Fruit fly (Drosophila melanogaster): Measurements from ENCODE around the gene disp.

disp gene

DNA sequence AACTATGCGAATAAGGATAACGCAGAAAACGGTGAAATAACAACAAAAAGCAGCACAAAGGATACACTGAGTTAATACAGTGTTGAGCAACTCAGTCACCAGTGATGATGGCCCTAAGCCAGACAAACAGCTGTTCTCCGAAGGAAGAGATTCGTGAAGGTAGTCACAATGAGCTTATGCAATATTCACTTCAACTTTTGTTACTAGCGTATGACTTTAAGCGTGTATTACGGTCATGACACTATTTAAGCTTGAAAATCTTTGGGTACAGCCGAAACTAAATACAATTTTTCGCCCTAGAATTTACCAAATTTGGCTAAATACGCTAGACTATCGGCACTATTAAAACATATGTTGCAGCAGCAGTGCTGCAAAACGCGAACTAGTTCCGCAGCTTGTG is at the start of gene disp, which contains the start of gene ECSIT (continued):
- TF ChIP-seq CG6791 (GFP tag; IDR thresholded peaks at IDR 0.05; ENCODE audit: partially characterized antibody) (no peak), eyg (GFP tag; optimal IDR thresholded peaks at IDR 0.05) (no peak), toy (GFP tag; IDR thresholded peaks at IDR 0.05) (no peak), CG18476 (GFP tag; optimal IDR thresholded peaks at IDR 0.05) (no peak), CG2199 (GFP tag; IDR thresholded peaks at IDR 0.05) (no peak), fd102C (GFP tag; optimal IDR thresholded peaks at IDR 0.05) (no peak), mirr (GFP tag; optimal IDR thresholded peaks at IDR 0.05) (peak; percentile 15), gem (tag; optimal IDR thresholded peaks at IDR 0.05) (no peak), Lpt (GFP tag; optimal IDR thresholded peaks at IDR 0.05) (no peak), CG15514 (GFP tag; optimal IDR thresholded peaks at IDR 0.05) (peak; percentile 98), Fer2 (tag; optimal IDR thresholded peaks at IDR 0.05) (no peak), Nf-YA (GFP tag; IDR thresholded peaks at IDR 0.05) (no peak), CG14667 (GFP tag; IDR thresholded peaks at IDR 0.05) (no peak), z (GFP tag; IDR thresholded peaks at IDR 0.05) (no peak), CG3726 (GFP tag; IDR thresholded peaks at IDR 0.05) (no peak), Ptx1 (GFP tag; IDR thresholded peaks at IDR 0.05) (peak; percentile 31; the same call in 1 of the 2 replicates), bab2 (GFP tag; optimal IDR thresholded peaks at IDR 0.05) (peak; percentile 27), HLH3B (GFP tag; IDR thresholded peaks at IDR 0.05) (no peak), Doc2 (GFP tag; IDR thresholded peaks at IDR 0.05) (no peak), CG16863 (GFP tag; optimal IDR thresholded peaks at IDR 0.05) (no peak), CG17328 (GFP tag; IDR thresholded peaks at IDR 0.05) (no peak), pho (GFP tag; optimal IDR thresholded peaks at IDR 0.05) (no peak), prd (optimal IDR thresholded peaks at IDR 0.05) (no peak), prd (GFP tag; IDR thresholded peaks at IDR 0.05) (0 out of 3 replicates have a peak, but pooled peaks have one; percentile 24), CG9727 (GFP tag; optimal IDR thresholded peaks at IDR 0.05) (no peak), Neu2 (GFP tag; optimal IDR thresholded peaks at IDR 0.05; ENCODE audit: borderline replicate concordance) (no peak), CG14441 (GFP tag; IDR thresholded peaks at IDR 0.05) (no peak), lola (GFP tag; optimal IDR thresholded peaks at IDR 0.05) (no peak), CG17568 (GFP tag; optimal IDR thresholded peaks at IDR 0.05) (no peak), CG12219 (GFP tag; optimal IDR thresholded peaks at IDR 0.05) (no peak), Xbp1 (GFP tag; optimal IDR thresholded peaks at IDR 0.05) (peak; percentile 33), pita (GFP tag; optimal IDR thresholded peaks at IDR 0.05) (no peak), sima (GFP tag; optimal IDR thresholded peaks at IDR 0.05) (no peak), ERR (GFP tag; optimal IDR thresholded peaks at IDR 0.05) (no peak), CG9797 (GFP tag; optimal IDR thresholded peaks at IDR 0.05) (peak; percentile 7), CG5245 (GFP tag; optimal IDR thresholded peaks at IDR 0.05) (no peak), Nf-YC (tag; optimal IDR thresholded peaks at IDR 0.05) (no peak), tgo (GFP tag; IDR thresholded peaks at IDR 0.05) (no peak), CG11398 (GFP tag; optimal IDR thresholded peaks at IDR 0.05) (no peak), jigr1 (GFP tag; IDR thresholded peaks at IDR 0.05) (no peak), exex (tag; optimal IDR thresholded peaks at IDR 0.05) (no peak), CG13296 (GFP tag; optimal IDR thresholded peaks at IDR 0.05) (no peak), fd3F (GFP tag; optimal IDR thresholded peaks at IDR 0.05) (no peak), Taf1 (GFP tag; IDR thresholded peaks at IDR 0.05) (no peak), Rfx (GFP tag; IDR thresholded peaks at IDR 0.05) (peak; percentile 48), ab (GFP tag; optimal IDR thresholded peaks at IDR 0.05) (peak; percentile 3), CG6854 (GFP tag; optimal IDR thresholded peaks at IDR 0.05) (peak; percentile 6), ems (GFP tag; optimal IDR thresholded peaks at IDR 0.05) (peak; percentile 45), sug (tag; optimal IDR thresholded peaks at IDR 0.05) (no peak), ttk (GFP tag; IDR thresholded peaks at IDR 0.05) (no peak), CHES-1-like (GFP tag; optimal IDR thresholded peaks at IDR 0.05) (peak; percentile 27), CG14710 (tag; optimal IDR thresholded peaks at IDR 0.05) (no peak), Oaz (GFP tag; IDR thresholded peaks at IDR 0.05) (no peak)

All from whole organism, embryonic.